Worm (Caenorhabditis elegans) whole organism, young adult: ENCODE data around the gene smc-5.

Experiments
- B0019.2 ChIP-seq: fragments of 200-800 bp; sonication (Bioruptor generic); conservative IDR thresholded peaks from 2 replicates; pipeline ENCODE4 v1.3.6; 2022; ENCODE audit warnings: missing genetic modification reagents, missing genetic modification characterization, missing compliant biosample characterization
- B0035.1 ChIP-seq: sonication (generic microtip); optimal IDR thresholded peaks from 2 replicates; lab custom pipeline; 2016; ENCODE audit warnings: missing genetic modification characterization, mild to moderate bottlenecking, missing compliant biosample characterization, missing genotype, missing genetic modification reagents
- B0261.1 ChIP-seq: sonication (generic microtip); optimal IDR thresholded peaks from 2 replicates; lab custom pipeline; 2016; ENCODE audit warnings: mild to moderate bottlenecking, missing genetic modification characterization, moderate library complexity, missing compliant biosample characterization
- F37B4.10 ChIP-seq: fragments of 200-800 bp; sonication (Bioruptor generic); IDR thresholded peaks from 2 replicates; pipeline ENCODE4 v1.3.6; 2022; ENCODE audit warnings: missing genetic modification characterization, missing compliant biosample characterization
- F39B2.1 ChIP-seq: fragments of 200-800 bp; sonication (Bioruptor generic); IDR thresholded peaks from 2 replicates; pipeline ENCODE4 v1.3.6; 2022; ENCODE audit warnings: missing genetic modification reagents, missing genetic modification characterization, missing compliant biosample characterization
- K11D2.4 ChIP-seq: fragments of 200-800 bp; sonication (Bioruptor generic); IDR thresholded peaks from 2 replicates; pipeline ENCODE4 v1.3.6; 2022; ENCODE audit warnings: missing genetic modification reagents, missing genetic modification characterization, missing compliant biosample characterization
- Y53G8AR.9 ChIP-seq: fragments of 200-800 bp; sonication (Bioruptor generic); conservative IDR thresholded peaks from 2 replicates; pipeline ENCODE4 v1.3.6; 2022; ENCODE audit warnings: missing genetic modification reagents, missing genetic modification characterization, missing compliant biosample characterization
- atf-7 ChIP-seq: sonication (generic microtip); optimal IDR thresholded peaks from 2 replicates; lab custom pipeline; 2017; ENCODE audit warnings: mild to moderate bottlenecking, missing genetic modification characterization, missing compliant biosample characterization
- attf-3 ChIP-seq: fragments of 200-800 bp; sonication (Bioruptor generic); conservative IDR thresholded peaks from 2 replicates; pipeline ENCODE4 v1.3.6; 2022; ENCODE audit warnings: missing genetic modification reagents, missing genetic modification characterization, missing compliant biosample characterization
- attf-5 ChIP-seq: fragments of 200-800 bp; sonication (Bioruptor generic); optimal IDR thresholded peaks from 2 replicates; lab custom pipeline; 2018; ENCODE audit warnings: mild to moderate bottlenecking, missing genetic modification characterization, missing compliant biosample characterization
- ccch-3 ChIP-seq: fragments of 200-800 bp; sonication (Bioruptor generic); optimal IDR thresholded peaks from 2 replicates; lab custom pipeline; 2018; ENCODE audit warnings: mild to moderate bottlenecking, missing genetic modification characterization, missing compliant biosample characterization
- cebp-2 ChIP-seq: fragments of 200-800 bp; sonication (Bioruptor generic); IDR thresholded peaks from 2 replicates; pipeline ENCODE4 v1.3.6; 2022; ENCODE audit warnings: missing genetic modification characterization, missing compliant biosample characterization
- ceh-27 ChIP-seq: fragments of 200-800 bp; sonication (Bioruptor generic); optimal IDR thresholded peaks from 2 replicates; lab custom pipeline; 2018; ENCODE audit warnings: mild to moderate bottlenecking, missing genetic modification characterization, moderate library complexity, missing compliant biosample characterization
- ceh-40 ChIP-seq: fragments of 200-800 bp; sonication (Bioruptor generic); IDR thresholded peaks from 2 replicates; pipeline ENCODE4 v1.3.6; 2022; ENCODE audit warnings: missing genetic modification characterization, missing compliant biosample characterization
- chd-7 ChIP-seq: sonication (generic microtip); optimal IDR thresholded peaks from 2 replicates; lab custom pipeline; 2016; ENCODE audit warnings: mild to moderate bottlenecking, missing genetic modification characterization, moderate library complexity, missing compliant biosample characterization
- die-1 ChIP-seq: sonication (generic microtip); optimal IDR thresholded peaks from 2 replicates; lab custom pipeline; 2016; ENCODE audit warnings: missing genotype, mild to moderate bottlenecking, missing genetic modification characterization, missing compliant biosample characterization
- dox-1 ChIP-seq: fragments of 200-800 bp; sonication (Bioruptor generic); IDR thresholded peaks from 2 replicates; pipeline ENCODE4 v1.3.6; 2022; ENCODE audit warnings: missing genetic modification reagents, missing genetic modification characterization, missing compliant biosample characterization
- dpff-1 ChIP-seq: sonication (generic microtip); optimal IDR thresholded peaks from 2 replicates; lab custom pipeline; 2017; ENCODE audit warnings: mild to moderate bottlenecking, missing genetic modification characterization, missing compliant biosample characterization
- efl-1 ChIP-seq: fragments of 150-350 bp; optimal IDR thresholded peaks from 2 replicates; lab custom pipeline; 2014; ENCODE audit warnings: missing biosample characterization, missing genetic modification reagents, missing genetic modification characterization
- egl-18 ChIP-seq: fragments of 200-800 bp; sonication (Bioruptor generic); IDR thresholded peaks from 2 replicates; pipeline ENCODE4 v1.3.6; 2022; ENCODE audit warnings: missing genetic modification reagents, missing genetic modification characterization, missing compliant biosample characterization
- ets-4 ChIP-seq: fragments of 200-800 bp; sonication (Bioruptor generic); optimal IDR thresholded peaks from 2 replicates; lab custom pipeline; 2018; ENCODE audit warnings: mild to moderate bottlenecking, missing genetic modification characterization, missing compliant biosample characterization
- him-1 ChIP-seq: sonication (generic microtip); optimal IDR thresholded peaks from 2 replicates; lab custom pipeline; 2016; ENCODE audit warnings: missing genotype, missing genetic modification reagents, missing genetic modification characterization, missing compliant biosample characterization
- hlh-26 ChIP-seq: fragments of 200-800 bp; sonication (Bioruptor generic); conservative IDR thresholded peaks from 2 replicates; pipeline ENCODE4 v1.3.6; 2022; ENCODE audit warnings: missing genetic modification reagents, missing genetic modification characterization, missing compliant biosample characterization
- hsf-1 ChIP-seq: fragments of 200-800 bp; sonication (Bioruptor generic); IDR thresholded peaks from 2 replicates; pipeline ENCODE4 v1.3.6; 2022; ENCODE audit warnings: missing genetic modification reagents, missing genetic modification characterization, missing compliant biosample characterization
- lag-1 ChIP-seq: fragments of 200-800 bp; sonication (Bioruptor generic); IDR thresholded peaks from 2 replicates; pipeline ENCODE4 v1.3.6; 2022; ENCODE audit warnings: missing genetic modification reagents, missing genetic modification characterization, missing compliant biosample characterization
- let-607 ChIP-seq, 2 experiments: fragments of 200-800 bp in 1 of 2; sonication (Bioruptor generic) in 1 of 2; sonication (generic microtip) in 1 of 2; optimal IDR thresholded peaks; 2 replicates each; lab custom pipeline; 2016 to 2018; ENCODE audit warnings: mild to moderate bottlenecking in 2 of 2, missing compliant biosample characterization in 2 of 2, missing genetic modification characterization in 2 of 2, moderate library complexity in 2 of 2, missing genotype in 1 of 2
- lin-26 ChIP-seq: fragments of 200-800 bp; sonication (Bioruptor generic); IDR thresholded peaks from 2 replicates; pipeline ENCODE4 v1.3.6; 2022; ENCODE audit warnings: missing genetic modification reagents, missing genetic modification characterization, missing compliant biosample characterization
- lin-35 ChIP-seq, 3 experiments: fragments of 150-350 bp in 2 of 3; sonication (generic microtip) in 1 of 3; optimal IDR thresholded peaks; 2 replicates each; lab custom pipeline; 2014 to 2018; ENCODE audit warnings: missing biosample characterization in 3 of 3, missing genetic modification characterization in 3 of 3, missing genetic modification reagents in 3 of 3
- lin-54 ChIP-seq: fragments of 200-800 bp; sonication (Bioruptor generic); optimal IDR thresholded peaks from 2 replicates; lab custom pipeline; 2018; ENCODE audit warnings: mild to moderate bottlenecking, missing genetic modification characterization, missing compliant biosample characterization
- madf-10 ChIP-seq: sonication (generic microtip); optimal IDR thresholded peaks from 2 replicates; lab custom pipeline; 2016; ENCODE audit warnings: mild to moderate bottlenecking, missing genetic modification characterization, missing compliant biosample characterization
- madf-6 ChIP-seq: fragments of 200-800 bp; sonication (Bioruptor generic); IDR thresholded peaks from 2 replicates; pipeline ENCODE4 v1.3.6; 2022; ENCODE audit warnings: missing genetic modification reagents, missing genetic modification characterization, missing compliant biosample characterization
- mel-28 ChIP-seq: sonication (generic microtip); optimal IDR thresholded peaks from 2 replicates; lab custom pipeline; 2016; ENCODE audit warnings: borderline replicate concordance, mild to moderate bottlenecking, missing genetic modification characterization, missing compliant biosample characterization
- mes-4 ChIP-seq: sonication (generic microtip); optimal IDR thresholded peaks from 2 replicates; lab custom pipeline; 2016; ENCODE audit warnings: missing genotype, missing genetic modification characterization, missing compliant biosample characterization
- nfya-2 ChIP-seq: fragments of 200-800 bp; sonication (Bioruptor generic); IDR thresholded peaks from 2 replicates; pipeline ENCODE4 v1.3.6; 2022; ENCODE audit warnings: missing genetic modification reagents, missing genetic modification characterization, missing compliant biosample characterization
- nfyb-1 ChIP-seq: fragments of 200-800 bp; sonication (Bioruptor generic); IDR thresholded peaks from 2 replicates; pipeline ENCODE4 v1.3.6; 2022; ENCODE audit warnings: missing genetic modification reagents, missing genetic modification characterization, missing compliant biosample characterization
- nhr-80 ChIP-seq: sonication (generic microtip); optimal IDR thresholded peaks from 2 replicates; lab custom pipeline; 2016; ENCODE audit warnings: missing genetic modification characterization, missing compliant biosample characterization
- pha-4 ChIP-seq: fragments of 150-350 bp; sonication (generic microtip); optimal IDR thresholded peaks from 2 replicates; lab custom pipeline; 2014; ENCODE audit warnings: missing biosample characterization, missing genetic modification reagents, missing genetic modification characterization
- somi-1 ChIP-seq: fragments of 200-800 bp; sonication (Bioruptor generic); optimal IDR thresholded peaks from 2 replicates; lab custom pipeline; 2018; ENCODE audit warnings: mild to moderate bottlenecking, missing genetic modification characterization, missing compliant biosample characterization
- tbp1 ChIP-seq: fragments of 200-800 bp; sonication (Bioruptor generic); optimal IDR thresholded peaks from 2 replicates; lab custom pipeline; 2018; ENCODE audit warnings: mild to moderate bottlenecking, missing genetic modification characterization, missing compliant biosample characterization
- unc-62 ChIP-seq: fragments of 150-350 bp; optimal IDR thresholded peaks from 2 replicates; lab custom pipeline; 2014; ENCODE audit warnings: missing biosample characterization, missing genetic modification reagents, missing genetic modification characterization
- zim-3 ChIP-seq: sonication (generic microtip); optimal IDR thresholded peaks from 2 replicates; lab custom pipeline; 2017; ENCODE audit warnings: mild to moderate bottlenecking, missing genetic modification characterization, moderate library complexity, missing compliant biosample characterization
- ztf-22 ChIP-seq: fragments of 200-800 bp; sonication (Bioruptor generic); optimal IDR thresholded peaks from 2 replicates; lab custom pipeline; 2018; ENCODE audit warnings: mild to moderate bottlenecking, missing genetic modification characterization, moderate library complexity, missing compliant biosample characterization
- ztf-25 ChIP-seq: fragments of 200-800 bp; sonication (Bioruptor generic); IDR thresholded peaks from 2 replicates; pipeline ENCODE4 v1.3.6; 2022; ENCODE audit warnings: missing genetic modification reagents, missing genetic modification characterization, missing compliant biosample characterization
- ztf-28 ChIP-seq: fragments of 200-800 bp; sonication (Bioruptor generic); IDR thresholded peaks from 2 replicates; pipeline ENCODE4 v1.3.6; 2022; ENCODE audit warnings: missing genetic modification reagents, missing genetic modification characterization, missing compliant biosample characterization
- ztf-6 ChIP-seq: fragments of 200-800 bp; sonication (Bioruptor generic); IDR thresholded peaks from 2 replicates; pipeline ENCODE4 v1.3.6; 2022; ENCODE audit warnings: missing genetic modification reagents, missing genetic modification characterization, missing compliant biosample characterization

smc-5 gene

DNA sequence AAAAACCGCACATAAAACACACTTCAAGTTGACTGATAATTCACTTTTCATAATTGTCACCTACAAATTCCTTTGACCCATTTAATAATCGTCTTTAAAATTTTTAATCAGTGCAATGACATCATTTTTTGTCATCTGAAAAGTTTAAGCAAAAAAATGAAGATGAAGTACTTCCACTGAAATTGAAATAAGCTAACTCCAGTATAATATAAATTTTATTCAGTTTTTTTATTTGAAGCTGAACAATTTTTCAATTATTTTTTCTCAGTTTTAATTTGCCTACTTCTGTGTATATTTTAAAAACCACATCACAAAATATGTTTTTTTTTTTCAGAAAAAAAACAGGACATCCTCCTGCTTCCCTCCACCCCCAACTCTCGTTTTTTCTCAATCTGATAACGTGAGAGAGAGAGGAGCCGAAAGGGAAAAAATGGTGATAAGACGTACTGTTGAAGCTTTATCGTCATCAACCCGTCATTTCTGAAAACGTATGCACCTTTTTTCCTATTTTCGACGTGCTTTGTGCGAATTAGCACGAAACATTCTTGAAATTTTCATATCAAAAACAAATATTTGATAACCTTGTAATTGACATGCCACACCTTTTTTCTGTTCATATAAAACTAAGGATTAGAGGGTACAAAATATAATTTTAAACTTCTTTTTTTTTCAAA is 42.0 kb downstream of the smc-5 start, which contains the start of the genes C04G6.11 and mpk-2:
C04G6.11 (minus strand) TSS at position 51 of the 674 bp plus-strand sequence.
mpk-2 (plus strand) TSS at position 335 of the 674 bp plus-strand sequence.
- TF ChIP-seq chd-7 (tag; lab: Kevin White, UChicago) (no peak), madf-10 (peak; percentile 22), tbp1 (GFP tag; lab: Kevin White, UChicago) (no peak), mel-28 (no peak), atf-7 (tag; lab: Kevin White, UChicago) (peak; percentile 75), ztf-22 (GFP tag; lab: Kevin White, UChicago) (peak; percentile 58), F37B4.10 (GFP tag; lab: Robert Waterston, UW) (no peak), somi-1 (GFP tag; lab: Kevin White, UChicago) (no peak), him-1 (tag; lab: Kevin White, UChicago) (no peak), let-607 (tag; optimal IDR thresholded peaks at IDR 0.05; lab: Kevin White, UChicago) (peak; percentile 21 to 40), nhr-80 (tag; lab: Kevin White, UChicago) (peak; percentile 93), unc-62 (GFP tag; lab: Kevin White, UChicago) (peak; percentile 44)

DNA sequence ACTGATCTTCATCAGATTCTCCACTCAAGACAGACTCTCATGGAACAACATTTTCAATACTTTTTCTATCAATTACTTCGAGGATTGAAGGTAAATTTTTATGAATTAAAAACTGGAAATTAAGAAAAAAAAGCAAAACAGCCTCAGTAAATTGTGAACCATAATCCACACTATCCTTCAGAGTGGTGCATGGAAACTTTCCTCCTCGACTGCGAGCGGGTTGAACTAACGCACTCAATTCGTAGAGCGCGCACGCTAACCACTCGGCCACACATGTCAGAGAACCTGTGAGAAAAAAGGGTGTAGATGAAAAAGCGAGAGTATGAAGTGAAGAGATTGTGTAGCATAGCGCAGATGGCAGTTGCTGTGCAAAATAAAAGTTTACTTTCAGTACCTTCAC is 43.1 kb downstream of the smc-5 start:
- TF ChIP-seq attf-3 (GFP tag; lab: Robert Waterston, UW): peak; percentile 52
- TF ChIP-seq mes-4 (tag; lab: Kevin White, UChicago): peak; percentile 91
- peak; percentile 75 for TF ChIP-seq madf-6 (GFP tag; lab: Robert Waterston, UW)
- TF ChIP-seq ceh-40 (GFP tag; lab: Robert Waterston, UW): peak; percentile 93
- TF ChIP-seq F39B2.1 (GFP tag; lab: Robert Waterston, UW): no peak
- peak; percentile 93 for TF ChIP-seq nfyb-1
- peak; percentile 77 for TF ChIP-seq attf-5 (GFP tag; lab: Kevin White, UChicago)
- TF ChIP-seq cebp-2: peak; percentile 94; the same call in 1 of the 2 replicates
- peak; percentile 91 for TF ChIP-seq ceh-27
- peak; percentile 77 for TF ChIP-seq lin-54
- TF ChIP-seq die-1: peak; percentile 95
- TF ChIP-seq dpff-1: peak; percentile 28
- TF ChIP-seq efl-1: no peak
- peak; percentile 37; the same call in 1 of the 2 replicates for TF ChIP-seq B0019.2
- TF ChIP-seq chd-7 (tag; lab: Kevin White, UChicago): peak; percentile 91
- TF ChIP-seq nfya-2 (GFP tag; lab: Robert Waterston, UW): no peak
- TF ChIP-seq hsf-1 (GFP tag; lab: Robert Waterston, UW): peak; percentile 54; the same call in 1 of the 2 replicates
- TF ChIP-seq K11D2.4 (GFP tag; lab: Robert Waterston, UW): peak; percentile 62
- peak; percentile 93 for TF ChIP-seq zim-3 (tag; lab: Kevin White, UChicago)
- peak; percentile 61 for TF ChIP-seq Y53G8AR.9 (GFP tag; lab: Robert Waterston, UW)
- TF ChIP-seq B0035.1 (tag; lab: Kevin White, UChicago): peak; percentile 27
- peak; percentile 67 for TF ChIP-seq ets-4 (GFP tag; lab: Kevin White, UChicago)
- no peak for TF ChIP-seq lin-35 (GFP tag; optimal IDR thresholded peaks at IDR 0.05; lab: Kevin White, UChicago)
- TF ChIP-seq lag-1 (GFP tag; lab: Robert Waterston, UW): no peak
- 0 out of 2 replicates have a peak, but pooled peaks have one; percentile 20 for TF ChIP-seq hlh-26 (GFP tag; lab: Robert Waterston, UW)
- TF ChIP-seq lin-26 (GFP tag; lab: Robert Waterston, UW): peak; percentile 96
- 0 out of 2 replicates have a peak, but pooled peaks have one; percentile 51 for TF ChIP-seq ztf-6 (GFP tag; lab: Robert Waterston, UW)
- peak; percentile 90; the same call in 1 of the 2 replicates for TF ChIP-seq dox-1
- TF ChIP-seq egl-18 (GFP tag; lab: Robert Waterston, UW): 0 out of 2 replicates have a peak, but pooled peaks have one; percentile 57
- peak; percentile 97 for TF ChIP-seq B0261.1 (tag; lab: Kevin White, UChicago)
- no peak for TF ChIP-seq ztf-28 (GFP tag; lab: Robert Waterston, UW)
- TF ChIP-seq ccch-3 (GFP tag; lab: Kevin White, UChicago): peak; percentile 13
- TF ChIP-seq ztf-25 (GFP tag; lab: Robert Waterston, UW): peak; percentile 92
- no peak for TF ChIP-seq F37B4.10 (GFP tag; lab: Robert Waterston, UW)
- TF ChIP-seq madf-10: peak; percentile 83
- no peak for TF ChIP-seq pha-4
